Worm (Caenorhabditis elegans) whole organism, L4 larva: Measurements from ENCODE around the gene K09C6.2.

ENCODE experiments used
- ama-1 ChIP-seq: fragments of 150-350 bp; optimal IDR thresholded peaks from 2 replicates; lab custom pipeline; 2014; ENCODE audit warnings: inconsistent platforms, mixed read lengths
- arid-1 ChIP-seq: fragments of 200-800 bp; sonication (Bioruptor generic); conservative IDR thresholded peaks from 2 replicates; pipeline ENCODE4 v1.3.6; 2022; ENCODE audit warnings: missing genetic modification reagents, missing genetic modification characterization, missing compliant biosample characterization
- ceh-32 ChIP-seq: sonication (generic microtip); optimal IDR thresholded peaks from 2 replicates; lab custom pipeline; 2016; ENCODE audit warnings: mild to moderate bottlenecking, missing genetic modification characterization, missing compliant biosample characterization; ENCODE audit not compliant: poor library complexity
- daf-8 ChIP-seq: fragments of 200-800 bp; sonication (Bioruptor generic); IDR thresholded peaks from 2 replicates; pipeline ENCODE4 v1.3.6; 2022; ENCODE audit warnings: missing genetic modification characterization, missing compliant biosample characterization
- dve-1 ChIP-seq: sonication (generic microtip); optimal IDR thresholded peaks from 2 replicates; lab custom pipeline; 2017; ENCODE audit warnings: antibody characterized with exemption, mild to moderate bottlenecking, missing genetic modification characterization, missing compliant biosample characterization; ENCODE audit not compliant: insufficient read depth
- egl-27 ChIP-seq: sonication (generic microtip); optimal IDR thresholded peaks from 3 replicates; lab custom pipeline; 2017; ENCODE audit warnings: missing biosample characterization, missing genetic modification reagents, missing genetic modification characterization
- hlh-30 ChIP-seq: sonication (generic microtip); optimal IDR thresholded peaks from 2 replicates; lab custom pipeline; 2017; ENCODE audit warnings: antibody characterized with exemption, mild to moderate bottlenecking, missing genetic modification characterization, missing compliant biosample characterization; ENCODE audit not compliant: insufficient read depth
- lin-15B ChIP-seq: fragments of 150-350 bp; sonication (generic microtip); optimal IDR thresholded peaks from 3 replicates; lab custom pipeline; 2014; ENCODE audit warnings: missing biosample characterization, missing genetic modification characterization
- lin-39 ChIP-seq: fragments of 150-350 bp; optimal IDR thresholded peaks from 2 replicates; lab custom pipeline; 2014; ENCODE audit warnings: missing biosample characterization, missing genetic modification reagents, missing genetic modification characterization
- mxl-2 ChIP-seq: fragments of 200-800 bp; sonication (Bioruptor generic); conservative IDR thresholded peaks from 2 replicates; pipeline ENCODE4 v1.3.6; 2022; ENCODE audit warnings: missing genetic modification reagents, missing genetic modification characterization, missing compliant biosample characterization
- pha-4 ChIP-seq, 2 experiments: fragments of 150-350 bp in 1 of 2; fragments of 200-800 bp in 1 of 2; sonication (Bioruptor generic) in 1 of 2; IDR thresholded peaks in 1 of 2; optimal IDR thresholded peaks in 1 of 2; 2 replicates each; pipeline versions ENCODE4 v1.3.6 to Lab custom; 2014 to 2022; ENCODE audit warnings: missing genetic modification characterization in 2 of 2, missing genetic modification reagents in 2 of 2, missing biosample characterization in 1 of 2, missing compliant biosample characterization in 1 of 2
- skn-1 ChIP-seq: fragments of 150-350 bp; optimal IDR thresholded peaks from 2 replicates; lab custom pipeline; 2014; ENCODE audit warnings: missing biosample characterization, missing genetic modification characterization
- snpc-4 ChIP-seq: fragments of 150-350 bp; optimal IDR thresholded peaks from 2 replicates; lab custom pipeline; 2014; ENCODE audit warnings: missing biosample characterization, missing genetic modification characterization
- unc-130 ChIP-seq: sonication (generic microtip); optimal IDR thresholded peaks from 2 replicates; lab custom pipeline; 2016; ENCODE audit warnings: missing genetic modification reagents, missing genetic modification characterization, missing compliant biosample characterization

DNA sequence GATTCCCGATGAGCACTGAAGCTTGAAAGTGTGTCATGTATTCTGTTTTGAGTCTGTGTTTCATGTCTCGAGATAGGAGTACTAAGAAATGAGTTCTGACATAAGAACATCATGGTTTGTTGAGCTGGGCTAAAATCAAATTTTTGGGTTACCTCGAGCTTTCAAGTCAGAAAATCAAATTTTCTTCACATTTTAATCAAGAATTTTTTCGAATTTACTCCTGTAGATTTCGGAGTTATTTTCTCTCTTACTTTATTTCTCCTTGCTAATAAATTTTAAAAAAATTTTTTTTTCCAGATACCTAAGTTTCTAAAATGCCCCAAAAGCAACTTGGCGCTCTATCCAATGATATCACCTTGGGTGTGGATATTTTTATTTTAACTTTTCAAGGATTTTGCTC is 30.6 kb upstream of the K09C6.2 start, which contains the start of gene F41H8.2:
- TF ChIP-seq skn-1 (tag; lab: Kevin White, UChicago), result no peak
- TF ChIP-seq ama-1, result no peak
- no peak for TF ChIP-seq arid-1
- TF ChIP-seq mxl-2 (GFP tag; lab: Robert Waterston, UW), result no peak
- TF ChIP-seq daf-8 (GFP tag; lab: Robert Waterston, UW), result no peak
- no peak for TF ChIP-seq ceh-32 (tag; lab: Kevin White, UChicago)
- no peak for TF ChIP-seq egl-27 (tag; lab: Kevin White, UChicago)
- no peak for TF ChIP-seq dve-1 (tag; lab: Kevin White, UChicago)
- TF ChIP-seq hlh-30, result no peak
- no peak for TF ChIP-seq lin-15B
- no peak for TF ChIP-seq unc-130 (GFP tag; lab: Kevin White, UChicago)
- no peak for TF ChIP-seq snpc-4 (tag; lab: Kevin White, UChicago)
- no peak for TF ChIP-seq lin-39 (tag; lab: Kevin White, UChicago)
- no peak for TF ChIP-seq pha-4 (GFP tag; IDR thresholded peaks at IDR 0.05; lab: Robert Waterston, UW)
- TF ChIP-seq pha-4 (tag; optimal IDR thresholded peaks at IDR 0.05; lab: Kevin White, UChicago), result no peak
